Worm (Caenorhabditis elegans) whole organism, L3 larva: ENCODE results near the gene F32A11.1.

Source experiments
- ZK546.5 ChIP-seq: sonication (generic microtip); optimal IDR thresholded peaks from 2 replicates; lab custom pipeline; 2017; ENCODE audit warnings: missing biosample characterization, missing genetic modification characterization
- aly-2 ChIP-seq: fragments of 150-350 bp; optimal IDR thresholded peaks from 2 replicates; lab custom pipeline; 2014; ENCODE audit warnings: missing biosample characterization, missing genetic modification characterization
- ama-1 ChIP-seq: fragments of 150-350 bp; optimal IDR thresholded peaks from 2 replicates; lab custom pipeline; 2018
- ceh-16 ChIP-seq: sonication (generic microtip); optimal IDR thresholded peaks from 2 replicates; lab custom pipeline; 2017; ENCODE audit warnings: missing biosample characterization, missing genetic modification characterization
- ceh-82 ChIP-seq: fragments of 150-350 bp; optimal IDR thresholded peaks from 2 replicates; lab custom pipeline; 2014; ENCODE audit warnings: missing biosample characterization, missing genetic modification characterization
- daf-12 ChIP-seq: fragments of 150-350 bp; optimal IDR thresholded peaks from 2 replicates; lab custom pipeline; 2014; ENCODE audit warnings: missing biosample characterization, missing genetic modification reagents, missing genetic modification characterization
- egl-27 ChIP-seq: sonication (generic microtip); optimal IDR thresholded peaks from 4 replicates; lab custom pipeline; 2017; ENCODE audit warnings: missing biosample characterization, missing genetic modification reagents, missing genetic modification characterization
- egl-5 ChIP-seq: fragments of 150-350 bp; optimal IDR thresholded peaks from 2 replicates; lab custom pipeline; 2017; ENCODE audit warnings: missing biosample characterization, missing genetic modification reagents, missing genetic modification characterization, inconsistent platforms
- elt-1 ChIP-seq: fragments of 150-350 bp; optimal IDR thresholded peaks from 2 replicates; lab custom pipeline; 2014; ENCODE audit warnings: missing biosample characterization, missing genetic modification characterization
- elt-2 ChIP-seq: sonication (generic microtip); optimal IDR thresholded peaks from 2 replicates; lab custom pipeline; 2016; ENCODE audit warnings: missing genetic modification reagents, mild to moderate bottlenecking, missing genetic modification characterization, missing compliant biosample characterization
- elt-3 ChIP-seq, 3 experiments: fragments of 150-350 bp in 1 of 3; sonication (generic microtip) in 2 of 3; optimal IDR thresholded peaks; 2 replicates in 2 of 3; 4 replicates in 1 of 3; lab custom pipeline; 2014 to 2017; ENCODE audit warnings: missing biosample characterization in 3 of 3, missing genetic modification characterization in 3 of 3
- fkh-10 ChIP-seq: sonication (generic microtip); optimal IDR thresholded peaks from 2 replicates; lab custom pipeline; 2017; ENCODE audit warnings: missing biosample characterization, missing genetic modification reagents, missing genetic modification characterization
- hmg-11 ChIP-seq: sonication (generic microtip); optimal IDR thresholded peaks from 2 replicates; lab custom pipeline; 2016; ENCODE audit warnings: missing genetic modification characterization, missing compliant biosample characterization
- jun-1 ChIP-seq: fragments of 150-350 bp; optimal IDR thresholded peaks from 2 replicates; lab custom pipeline; 2014; ENCODE audit warnings: missing biosample characterization, missing genetic modification reagents, missing genetic modification characterization
- lin-15B ChIP-seq: fragments of 150-350 bp; optimal IDR thresholded peaks from 2 replicates; lab custom pipeline; 2014; ENCODE audit warnings: missing biosample characterization, missing genetic modification characterization
- lin-39 ChIP-seq: fragments of 150-350 bp; optimal IDR thresholded peaks from 2 replicates; lab custom pipeline; 2018; ENCODE audit warnings: missing biosample characterization, missing genetic modification reagents, missing genetic modification characterization
- lsy-12 ChIP-seq: sonication (generic microtip); optimal IDR thresholded peaks from 2 replicates; lab custom pipeline; 2016; ENCODE audit warnings: mild to moderate bottlenecking, missing genetic modification characterization, missing compliant biosample characterization
- mdl-1 ChIP-seq: fragments of 150-350 bp; optimal IDR thresholded peaks from 2 replicates; lab custom pipeline; 2014; ENCODE audit warnings: missing biosample characterization, missing genetic modification characterization
- mml-1 ChIP-seq: fragments of 150-350 bp; sonication (generic microtip); optimal IDR thresholded peaks from 3 replicates; lab custom pipeline; 2014; ENCODE audit warnings: missing biosample characterization, missing genetic modification characterization
- nfya-1 ChIP-seq: sonication (generic microtip); optimal IDR thresholded peaks from 2 replicates; lab custom pipeline; 2017; ENCODE audit warnings: missing genetic modification characterization, mild to moderate bottlenecking, missing compliant biosample characterization, antibody characterized with exemption, moderate library complexity; ENCODE audit not compliant: insufficient read depth
- nhr-12 ChIP-seq: fragments of 150-350 bp; optimal IDR thresholded peaks from 2 replicates; lab custom pipeline; 2014; ENCODE audit warnings: missing biosample characterization, missing genetic modification characterization
- nhr-23 ChIP-seq: fragments of 150-350 bp; optimal IDR thresholded peaks from 2 replicates; lab custom pipeline; 2014; ENCODE audit warnings: missing biosample characterization, missing genetic modification reagents, missing genetic modification characterization
- nhr-28 ChIP-seq: fragments of 150-350 bp; optimal IDR thresholded peaks from 2 replicates; lab custom pipeline; 2014; ENCODE audit warnings: missing biosample characterization, missing genetic modification characterization
- nhr-43 ChIP-seq: sonication (generic microtip); optimal IDR thresholded peaks from 2 replicates; lab custom pipeline; 2016; ENCODE audit warnings: mild to moderate bottlenecking, missing genetic modification characterization, missing compliant biosample characterization; ENCODE audit not compliant: poor library complexity, severe bottlenecking
- nhr-76 ChIP-seq: fragments of 150-350 bp; sonication (generic microtip); optimal IDR thresholded peaks from 5 replicates; lab custom pipeline; 2014; ENCODE audit warnings: missing biosample characterization, missing genetic modification characterization
- nhr-77 ChIP-seq: fragments of 150-350 bp; optimal IDR thresholded peaks from 2 replicates; lab custom pipeline; 2014; ENCODE audit warnings: missing biosample characterization, missing genetic modification characterization
- sea-2 ChIP-seq: fragments of 150-350 bp; sonication (generic microtip); optimal IDR thresholded peaks from 4 replicates; lab custom pipeline; 2014; ENCODE audit warnings: missing biosample characterization, missing genetic modification reagents, missing genetic modification characterization
- skn-1 ChIP-seq: fragments of 150-350 bp; optimal IDR thresholded peaks from 2 replicates; lab custom pipeline; 2014; ENCODE audit warnings: missing biosample characterization, missing genetic modification characterization
- tbx-2 ChIP-seq: sonication (generic microtip); optimal IDR thresholded peaks from 2 replicates; lab custom pipeline; 2016; ENCODE audit warnings: mild to moderate bottlenecking, missing genetic modification characterization, missing compliant biosample characterization
- unc-62 ChIP-seq: fragments of 150-350 bp; sonication (generic microtip); optimal IDR thresholded peaks from 4 replicates; lab custom pipeline; 2014; ENCODE audit warnings: missing biosample characterization, missing genetic modification reagents, missing genetic modification characterization
- ztf-11 ChIP-seq: fragments of 150-350 bp; optimal IDR thresholded peaks from 2 replicates; lab custom pipeline; 2014; ENCODE audit warnings: missing biosample characterization, missing genetic modification characterization

The F32A11.1 gene

DNA sequence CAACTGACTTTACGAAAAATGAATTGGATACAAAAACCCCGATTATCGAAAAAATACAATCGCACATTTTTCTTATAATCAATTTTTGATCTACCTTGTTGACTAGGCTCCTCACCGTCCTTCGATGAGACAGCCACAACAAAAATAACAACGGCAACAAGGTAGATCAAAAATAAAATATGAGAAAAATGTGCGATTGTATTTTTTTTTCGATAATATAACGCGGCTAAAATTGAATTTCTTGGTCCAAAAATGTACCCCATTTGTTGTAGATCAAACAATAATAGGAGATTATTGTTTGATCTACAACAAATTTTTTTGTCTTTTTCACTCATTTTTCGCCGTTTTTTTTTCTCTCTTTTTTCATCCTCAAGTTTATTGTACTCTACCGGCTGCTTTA lies 26.6 kb upstream of the F32A11.1 start:
- TF ChIP-seq hmg-11 (tag; lab: Kevin White, UChicago), result no peak
- no peak for TF ChIP-seq nhr-76 (tag; lab: Kevin White, UChicago)
- no peak for TF ChIP-seq mdl-1 (tag; lab: Kevin White, UChicago)
- no peak for TF ChIP-seq nfya-1 (tag; lab: Kevin White, UChicago)
- TF ChIP-seq ceh-16, result no peak
- TF ChIP-seq, all 47 proteins: peak for 0

DNA sequence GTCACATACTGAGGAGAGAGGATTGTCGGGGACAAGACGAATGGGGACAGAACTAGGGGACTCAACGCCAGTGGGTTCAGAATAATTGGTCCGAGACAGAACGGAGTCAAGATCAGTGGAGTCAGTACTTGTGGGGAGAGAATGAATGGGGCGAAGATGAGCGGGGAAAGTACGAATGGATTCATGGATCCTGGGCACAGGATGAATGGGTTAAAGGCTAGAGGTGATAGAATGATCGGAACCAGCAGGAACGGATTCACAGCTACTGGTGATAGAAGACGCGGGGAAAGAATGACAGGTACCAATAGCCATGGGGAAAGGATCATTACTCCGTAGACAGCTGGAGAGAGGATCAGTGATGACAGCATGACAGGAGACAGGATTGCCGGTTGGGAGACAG lies 17.6 kb upstream of the F32A11.1 start:
- TF ChIP-seq nhr-43 (tag; lab: Kevin White, UChicago), result peak; percentile 28
- TF ChIP-seq ama-1 (lab: Kevin White, UChicago), result peak; percentile 51
- TF ChIP-seq egl-5, result no peak
- no peak for TF ChIP-seq lsy-12 (tag; lab: Kevin White, UChicago)
- TF ChIP-seq mdl-1 (tag; lab: Kevin White, UChicago), result no peak
- no peak for TF ChIP-seq nhr-28

DNA sequence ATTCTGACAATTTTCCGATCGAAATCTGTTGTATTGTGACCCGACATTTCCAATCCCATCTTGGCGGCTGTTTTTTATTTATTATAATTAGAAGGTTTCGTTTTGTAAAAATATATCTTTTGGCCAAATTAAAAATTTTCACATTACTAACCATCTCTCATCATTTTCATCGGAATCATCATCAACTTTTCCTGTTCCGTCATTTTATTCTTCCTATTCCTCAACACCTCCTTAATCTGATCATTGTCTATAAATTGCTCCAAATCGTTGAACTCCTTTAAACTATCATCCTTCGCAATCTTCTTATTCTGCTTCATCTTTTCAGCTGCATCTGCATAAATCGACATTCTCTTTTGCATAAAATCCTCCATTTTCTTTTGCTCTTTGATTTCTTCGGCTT lies 14.8 kb upstream of the F32A11.1 start:
- TF ChIP-seq sea-2 (GFP tag; lab: Kevin White, UChicago) (no peak), aly-2 (tag; lab: Kevin White, UChicago) (no peak), lin-15B (tag; lab: Kevin White, UChicago) (no peak), fkh-10 (GFP tag; lab: Kevin White, UChicago) (no peak), unc-62 (GFP tag; lab: Kevin White, UChicago) (no peak), daf-12 (tag; lab: Kevin White, UChicago) (no peak), nhr-23 (tag; lab: Kevin White, UChicago) (no peak), elt-3 (tag; optimal IDR thresholded peaks at IDR 0.05; lab: Kevin White, UChicago) (no peak)

DNA sequence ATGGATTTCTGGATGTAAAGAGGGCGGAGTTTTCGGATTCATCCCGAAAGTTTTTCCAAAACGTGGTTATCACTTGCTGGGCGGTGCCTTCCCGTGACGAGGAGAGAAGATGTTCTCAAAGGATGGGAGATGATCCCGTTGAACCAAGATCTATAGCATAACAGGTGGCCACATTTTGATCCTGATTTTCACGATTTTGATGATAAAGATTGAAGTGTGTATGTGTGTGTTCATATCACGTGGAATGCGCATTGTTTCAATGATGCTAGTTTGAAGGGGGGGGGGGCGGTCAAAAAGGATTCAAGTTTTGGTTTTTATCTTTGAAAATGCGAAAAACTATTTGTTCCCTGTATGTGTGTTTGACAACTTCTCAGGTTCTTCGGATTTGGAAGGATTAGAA lies 11.9 kb upstream of the F32A11.1 start, which contains the start of gene mltn-1:
mltn-1 (minus strand) TSS at position 22 of the 400 bp plus-strand sequence.
- TF ChIP-seq tbx-2 (tag; lab: Kevin White, UChicago), result no peak
- TF ChIP-seq mml-1, result no peak
- no peak for TF ChIP-seq egl-27
- TF ChIP-seq skn-1, result no peak
- TF ChIP-seq ZK546.5, result no peak
- no peak for TF ChIP-seq elt-1
- TF ChIP-seq nhr-23 (tag; lab: Kevin White, UChicago), result peak; percentile 14
- TF ChIP-seq nhr-76 (tag; lab: Kevin White, UChicago), result no peak
- TF ChIP-seq nhr-12, result no peak
- TF ChIP-seq nhr-43 (tag; lab: Kevin White, UChicago), result peak; percentile 82

DNA sequence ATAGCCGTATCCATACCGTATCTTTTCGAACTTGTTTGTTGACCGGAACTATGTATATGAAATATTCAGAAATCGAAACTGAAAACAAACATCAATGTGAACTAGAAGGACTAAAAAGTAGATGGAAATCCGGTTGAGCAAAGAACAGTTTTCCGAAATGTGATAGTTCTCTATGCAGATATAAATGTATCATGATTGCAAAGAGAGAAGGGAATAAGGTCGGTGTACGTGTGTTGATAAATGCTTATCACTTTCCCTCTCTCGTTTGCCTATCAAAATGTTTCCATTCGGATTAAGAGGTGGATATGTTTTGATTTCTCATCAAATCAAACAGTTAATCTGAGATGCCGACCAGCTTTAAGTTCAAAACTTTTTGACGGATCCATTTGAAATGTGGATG lies 8.9 kb upstream of the F32A11.1 start:
- TF ChIP-seq ceh-82 (no peak), ztf-11 (tag; lab: Kevin White, UChicago) (no peak), elt-2 (no peak), nfya-1 (tag; lab: Kevin White, UChicago) (no peak), nhr-23 (tag; lab: Kevin White, UChicago) (peak; percentile 37), elt-3 (tag; optimal IDR thresholded peaks at IDR 0.05; lab: Kevin White, UChicago) (peak in 1 of 3 experiments; percentile 48), egl-27 (no peak), nhr-43 (tag; lab: Kevin White, UChicago) (peak; percentile 32), nhr-76 (tag; lab: Kevin White, UChicago) (no peak), sea-2 (GFP tag; lab: Kevin White, UChicago) (no peak)

DNA sequence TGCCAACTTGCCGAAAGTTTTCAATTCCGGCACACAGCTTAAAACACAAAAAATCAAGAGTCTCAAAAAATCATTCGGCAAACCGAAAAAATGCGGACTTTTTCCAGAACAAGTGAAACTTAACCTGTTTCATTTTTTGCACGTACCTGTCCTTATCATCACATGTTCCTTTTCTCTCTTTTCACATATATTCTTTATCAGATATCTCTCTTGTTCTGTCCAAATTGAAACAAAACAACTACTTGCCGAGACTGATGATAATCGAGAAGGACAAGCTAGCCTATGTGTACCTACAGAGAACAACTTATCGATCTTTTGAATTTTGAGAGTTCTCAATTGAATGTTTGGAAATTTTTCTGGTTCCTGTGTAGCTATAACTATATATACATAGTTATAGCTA lies 7.2 kb upstream of the F32A11.1 start:
- TF ChIP-seq tbx-2 (tag; lab: Kevin White, UChicago), result no peak
- TF ChIP-seq nhr-23 (tag; lab: Kevin White, UChicago), result peak; percentile 40
- no peak for TF ChIP-seq nhr-77 (tag; lab: Kevin White, UChicago)
- TF ChIP-seq elt-3 (tag; optimal IDR thresholded peaks at IDR 0.05; lab: Kevin White, UChicago), result peak in 1 of 3 experiments; percentile 23
- peak; percentile 83 for TF ChIP-seq nhr-43 (tag; lab: Kevin White, UChicago)
- TF ChIP-seq lin-39, result no peak
- no peak for TF ChIP-seq nhr-76 (tag; lab: Kevin White, UChicago)
- peak; percentile 7 for TF ChIP-seq unc-62 (GFP tag; lab: Kevin White, UChicago)
- TF ChIP-seq jun-1 (tag; lab: Kevin White, UChicago), result peak; percentile 8
